Worm (Caenorhabditis elegans) whole organism, late embryonic: ENCODE measurements around the gene twk-9.

ENCODE experiments used
- F13H6.1 ChIP-seq: sonication (generic microtip); optimal IDR thresholded peaks from 2 replicates; lab custom pipeline; 2016; ENCODE audit warnings: missing genetic modification characterization, missing compliant biosample characterization
- K02D7.2 ChIP-seq: sonication (generic microtip); optimal IDR thresholded peaks from 2 replicates; lab custom pipeline; 2017; ENCODE audit warnings: mild to moderate bottlenecking, missing genetic modification characterization, missing compliant biosample characterization
- K09A11.1 ChIP-seq: sonication (generic microtip); optimal IDR thresholded peaks from 2 replicates; lab custom pipeline; 2017; ENCODE audit warnings: antibody characterized with exemption, mild to moderate bottlenecking, missing genetic modification characterization, missing compliant biosample characterization; ENCODE audit not compliant: insufficient read depth
- T23F11.4 ChIP-seq: fragments of 200-800 bp; sonication (Bioruptor generic); optimal IDR thresholded peaks from 2 replicates; lab custom pipeline; 2018; ENCODE audit warnings: mild to moderate bottlenecking, missing genetic modification characterization, missing compliant biosample characterization
- ahr-1 ChIP-seq: sonication (generic microtip); optimal IDR thresholded peaks from 2 replicates; lab custom pipeline; 2016; ENCODE audit warnings: missing genetic modification characterization, missing compliant biosample characterization
- ama-1 ChIP-seq: fragments of 150-350 bp; optimal IDR thresholded peaks from 2 replicates; lab custom pipeline; 2014
- ceh-18 ChIP-seq: sonication (generic microtip); optimal IDR thresholded peaks from 2 replicates; lab custom pipeline; 2016; ENCODE audit warnings: missing genetic modification characterization, missing compliant biosample characterization
- ceh-19 ChIP-seq: fragments of 200-800 bp; sonication (Bioruptor generic); optimal IDR thresholded peaks from 2 replicates; lab custom pipeline; 2018; ENCODE audit warnings: mild to moderate bottlenecking, missing genetic modification characterization, missing compliant biosample characterization
- ceh-2 ChIP-seq: sonication (generic microtip); optimal IDR thresholded peaks from 2 replicates; lab custom pipeline; 2016; ENCODE audit warnings: missing genotype, missing genetic modification characterization, missing compliant biosample characterization
- ceh-22 ChIP-seq: sonication (generic microtip); optimal IDR thresholded peaks from 2 replicates; lab custom pipeline; 2017; ENCODE audit warnings: missing biosample characterization, missing genetic modification characterization
- ceh-24 ChIP-seq: sonication (generic microtip); optimal IDR thresholded peaks from 2 replicates; lab custom pipeline; 2016; ENCODE audit warnings: mild to moderate bottlenecking, missing genetic modification characterization, missing compliant biosample characterization
- ceh-34 ChIP-seq: sonication (generic microtip); optimal IDR thresholded peaks from 2 replicates; lab custom pipeline; 2016; ENCODE audit warnings: mild to moderate bottlenecking, missing genetic modification characterization, missing compliant biosample characterization
- ceh-6 ChIP-seq: fragments of 200-800 bp; sonication (Bioruptor generic); optimal IDR thresholded peaks from 2 replicates; lab custom pipeline; 2018; ENCODE audit warnings: mild to moderate bottlenecking, missing genetic modification characterization, missing compliant biosample characterization
- che-1 ChIP-seq: sonication (generic microtip); optimal IDR thresholded peaks from 2 replicates; lab custom pipeline; 2016; ENCODE audit warnings: mild to moderate bottlenecking, missing genetic modification characterization, missing compliant biosample characterization
- dmd-4 ChIP-seq: sonication (generic microtip); optimal IDR thresholded peaks from 2 replicates; lab custom pipeline; 2016; ENCODE audit warnings: borderline replicate concordance, missing genetic modification characterization, missing compliant biosample characterization
- elt-2 ChIP-seq: sonication (generic microtip); optimal IDR thresholded peaks from 2 replicates; lab custom pipeline; 2016; ENCODE audit warnings: missing genetic modification reagents, missing genetic modification characterization, missing compliant biosample characterization
- elt-4 ChIP-seq: sonication (generic microtip); optimal IDR thresholded peaks from 2 replicates; lab custom pipeline; 2016; ENCODE audit warnings: missing genetic modification characterization, missing compliant biosample characterization
- eyg-1 ChIP-seq: sonication (generic microtip); optimal IDR thresholded peaks from 2 replicates; lab custom pipeline; 2016; ENCODE audit warnings: missing genotype, missing genetic modification characterization, missing compliant biosample characterization
- fkh-10 ChIP-seq: fragments of 150-350 bp; optimal IDR thresholded peaks from 2 replicates; lab custom pipeline; 2014; ENCODE audit warnings: missing biosample characterization, missing genetic modification reagents, missing genetic modification characterization
- fkh-6 ChIP-seq: sonication (generic microtip); optimal IDR thresholded peaks from 2 replicates; lab custom pipeline; 2016; ENCODE audit warnings: missing genetic modification characterization, missing compliant biosample characterization
- gmeb-2 ChIP-seq: sonication (generic microtip); optimal IDR thresholded peaks from 2 replicates; lab custom pipeline; 2016; ENCODE audit warnings: missing genetic modification characterization, inconsistent platforms, missing compliant biosample characterization
- hlh-6 ChIP-seq: sonication (generic microtip); optimal IDR thresholded peaks from 2 replicates; lab custom pipeline; 2016; ENCODE audit warnings: missing genotype, missing genetic modification characterization, missing compliant biosample characterization
- lim-6 ChIP-seq: sonication (generic microtip); optimal IDR thresholded peaks from 2 replicates; lab custom pipeline; 2016; ENCODE audit warnings: missing genetic modification characterization, missing compliant biosample characterization
- lin-11 ChIP-seq: fragments of 200-800 bp; sonication (Bioruptor generic); optimal IDR thresholded peaks from 2 replicates; lab custom pipeline; 2018; ENCODE audit warnings: mild to moderate bottlenecking, missing genetic modification characterization, missing compliant biosample characterization
- nfya-1 ChIP-seq: sonication (generic microtip); optimal IDR thresholded peaks from 2 replicates; lab custom pipeline; 2017; ENCODE audit warnings: missing genetic modification characterization, mild to moderate bottlenecking, missing compliant biosample characterization, antibody characterized with exemption, moderate library complexity
- odd-2 ChIP-seq: sonication (generic microtip); optimal IDR thresholded peaks from 2 replicates; lab custom pipeline; 2017; ENCODE audit warnings: antibody characterized with exemption, mild to moderate bottlenecking, missing genetic modification characterization, missing compliant biosample characterization
- pag-3 ChIP-seq: sonication (generic microtip); optimal IDR thresholded peaks from 2 replicates; lab custom pipeline; 2016; ENCODE audit warnings: missing compliant biosample characterization, missing genetic modification characterization, borderline replicate concordance
- pax-1 ChIP-seq: fragments of 150-350 bp; optimal IDR thresholded peaks from 2 replicates; lab custom pipeline; 2014; ENCODE audit warnings: missing biosample characterization, missing genetic modification characterization
- pha-2 ChIP-seq: sonication (generic microtip); optimal IDR thresholded peaks from 2 replicates; lab custom pipeline; 2017; ENCODE audit warnings: mild to moderate bottlenecking, missing genetic modification characterization, missing compliant biosample characterization
- pqm-1 ChIP-seq: sonication (generic microtip); optimal IDR thresholded peaks from 2 replicates; lab custom pipeline; 2016; ENCODE audit warnings: missing genetic modification characterization, missing compliant biosample characterization
- pros-1 ChIP-seq: fragments of 150-350 bp; optimal IDR thresholded peaks from 2 replicates; lab custom pipeline; 2014; ENCODE audit warnings: missing biosample characterization, missing genetic modification reagents, missing genetic modification characterization
- ref-2 ChIP-seq: sonication (generic microtip); optimal IDR thresholded peaks from 2 replicates; lab custom pipeline; 2016; ENCODE audit warnings: missing genetic modification characterization, missing compliant biosample characterization
- sox-4 ChIP-seq: sonication (generic microtip); optimal IDR thresholded peaks from 2 replicates; lab custom pipeline; 2017; ENCODE audit warnings: mild to moderate bottlenecking, missing genetic modification characterization, inconsistent platforms, missing compliant biosample characterization
- ttx-3 ChIP-seq: sonication (generic microtip); optimal IDR thresholded peaks from 2 replicates; lab custom pipeline; 2016; ENCODE audit warnings: missing genetic modification reagents, missing genetic modification characterization, missing compliant biosample characterization
- unc-86 ChIP-seq: sonication (generic microtip); optimal IDR thresholded peaks from 2 replicates; lab custom pipeline; 2016; ENCODE audit warnings: missing genetic modification characterization, missing compliant biosample characterization
- zip-5 ChIP-seq: sonication (generic microtip); optimal IDR thresholded peaks from 2 replicates; lab custom pipeline; 2016; ENCODE audit warnings: missing genetic modification characterization, missing compliant biosample characterization

The twk-9 gene

ce11 chrIV:9718396-9718795 lies 25.4 kb downstream of the twk-9 start (continued):
- no peak for TF ChIP-seq odd-2 (tag; lab: Kevin White, UChicago)

DNA sequence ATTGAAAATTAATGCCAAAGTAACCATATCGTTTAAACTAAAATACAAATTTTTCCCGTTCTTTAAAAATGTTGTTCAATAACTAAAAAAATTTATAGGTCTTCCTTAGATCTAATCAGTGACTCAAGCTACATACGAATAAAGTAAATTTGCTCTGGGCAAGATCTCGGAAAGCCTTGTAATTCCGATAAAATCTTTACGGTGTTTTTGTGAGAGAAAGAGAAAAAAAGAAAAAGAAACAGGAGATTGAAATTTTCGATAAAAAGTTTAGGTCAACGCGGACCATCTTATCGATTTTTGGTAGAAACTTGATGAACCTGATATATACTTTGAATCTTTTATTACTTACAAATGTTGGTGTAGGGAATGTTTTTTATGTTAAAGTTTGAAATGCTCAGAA lies 30.2 kb downstream of the twk-9 start:
- no peak for TF ChIP-seq ceh-19 (GFP tag; lab: Kevin White, UChicago)
- TF ChIP-seq ama-1 (lab: Kevin White, UChicago): no peak
- TF ChIP-seq fkh-6 (tag; lab: Kevin White, UChicago): no peak
- no peak for TF ChIP-seq hlh-6 (tag; lab: Kevin White, UChicago)
- TF ChIP-seq pqm-1 (tag; lab: Kevin White, UChicago): no peak
- TF ChIP-seq pha-2 (tag; lab: Kevin White, UChicago): no peak
- TF ChIP-seq che-1 (tag; lab: Kevin White, UChicago): no peak
- no peak for TF ChIP-seq gmeb-2 (tag; lab: Kevin White, UChicago)
- no peak for TF ChIP-seq fkh-10 (GFP tag; lab: Kevin White, UChicago)
- no peak for TF ChIP-seq ahr-1
- no peak for TF ChIP-seq sox-4 (tag; lab: Kevin White, UChicago)
- no peak for TF ChIP-seq pros-1 (tag; lab: Kevin White, UChicago)
- TF ChIP-seq ttx-3 (tag; lab: Kevin White, UChicago): no peak

ce11 chrIV:9724948-9725347 lies 32.0 kb downstream of the twk-9 start, which contains the start of the genes nhr-138 and C28D4.18:
nhr-138 (plus strand) TSS chrIV:9725251.
C28D4.18 (plus strand) TSS chrIV:9725280.
- TF ChIP-seq unc-86 (tag; lab: Kevin White, UChicago): no peak
- TF ChIP-seq K02D7.2: no peak
- TF ChIP-seq T23F11.4 (GFP tag; lab: Kevin White, UChicago): no peak
- TF ChIP-seq dmd-4: no peak
- TF ChIP-seq ref-2 (tag; lab: Kevin White, UChicago): no peak
- no peak for TF ChIP-seq ceh-19 (GFP tag; lab: Kevin White, UChicago)
- no peak for TF ChIP-seq F13H6.1 (tag; lab: Kevin White, UChicago)
- no peak for TF ChIP-seq ceh-2 (tag; lab: Kevin White, UChicago)
- no peak for TF ChIP-seq ama-1 (lab: Kevin White, UChicago)
- no peak for TF ChIP-seq ceh-34 (tag; lab: Kevin White, UChicago)
- TF ChIP-seq pha-2 (tag; lab: Kevin White, UChicago): no peak
- TF ChIP-seq ceh-24 (tag; lab: Kevin White, UChicago): no peak
- no peak for TF ChIP-seq K09A11.1 (tag; lab: Kevin White, UChicago)
- no peak for TF ChIP-seq elt-2

DNA sequence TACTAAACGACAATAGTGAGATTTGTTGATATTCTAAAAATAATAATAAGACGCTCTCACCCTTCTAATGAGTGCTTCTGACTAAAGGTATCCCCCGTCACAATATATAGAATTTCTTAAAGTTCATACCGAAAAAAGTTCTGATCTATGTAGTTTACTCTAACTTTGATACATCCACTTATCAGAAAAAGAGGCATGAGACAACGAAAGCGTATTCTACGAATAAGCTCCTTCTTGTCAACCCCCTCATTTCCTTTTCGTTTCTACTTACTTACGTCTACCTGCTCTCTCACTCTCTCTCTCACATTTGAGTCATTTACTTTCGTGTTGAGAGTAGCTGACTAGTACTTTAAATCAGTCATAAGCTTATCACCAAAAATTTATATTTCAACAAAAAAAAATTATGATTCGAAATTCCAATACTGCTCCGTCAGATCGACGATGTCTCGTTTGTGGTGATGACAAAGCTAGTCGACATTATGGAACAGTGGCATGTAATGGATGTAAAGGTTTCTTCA lies 32.6 kb downstream of the twk-9 start:
- TF ChIP-seq nfya-1: no peak
- TF ChIP-seq elt-4 (tag; lab: Kevin White, UChicago): no peak
- no peak for TF ChIP-seq ceh-22 (tag; lab: Kevin White, UChicago)
- TF ChIP-seq eyg-1 (tag; lab: Kevin White, UChicago): no peak
- TF ChIP-seq pax-1: no peak
- TF ChIP-seq K09A11.1 (tag; lab: Kevin White, UChicago): no peak
- TF ChIP-seq pag-3 (tag; lab: Kevin White, UChicago): no peak
- TF ChIP-seq ceh-6 (GFP tag; lab: Kevin White, UChicago): no peak
- no peak for TF ChIP-seq hlh-6 (tag; lab: Kevin White, UChicago)
- no peak for TF ChIP-seq ceh-19 (GFP tag; lab: Kevin White, UChicago)
- TF ChIP-seq zip-5 (tag; lab: Kevin White, UChicago): no peak
- TF ChIP-seq lim-6 (tag; lab: Kevin White, UChicago): no peak
- no peak for TF ChIP-seq odd-2 (tag; lab: Kevin White, UChicago)
- TF ChIP-seq lin-11 (tag; lab: Kevin White, UChicago): no peak
- TF ChIP-seq ceh-18 (tag; lab: Kevin White, UChicago): no peak
